Fruit fly (Drosophila melanogaster): Measurements from ENCODE around the gene GATAd.

Gene GATAd

dm6 chr2L:10299077-10299809 is 34.3 kb upstream of the GATAd start (continued):
- TF ChIP-seq CG17186 (GFP tag; optimal IDR thresholded peaks at IDR 0.05) (no peak), CG14667 (GFP tag; IDR thresholded peaks at IDR 0.05) (no peak), usp (GFP tag; optimal IDR thresholded peaks at IDR 0.05) (no peak), rib (GFP tag; IDR thresholded peaks at IDR 0.05) (no peak), eve (GFP tag; optimal IDR thresholded peaks at IDR 0.05) (peak in 1 of 2 experiments; percentile 41), Trl (optimal IDR thresholded peaks at IDR 0.05) (no peak), Trl (GFP tag; optimal IDR thresholded peaks at IDR 0.05) (no peak), CG3726 (GFP tag; IDR thresholded peaks at IDR 0.05) (no peak), BtbVII (GFP tag; optimal IDR thresholded peaks at IDR 0.05) (no peak), shn (GFP tag; optimal IDR thresholded peaks at IDR 0.05) (no peak), Rfx (GFP tag; IDR thresholded peaks at IDR 0.05) (no peak), emc (GFP tag; optimal IDR thresholded peaks at IDR 0.05) (no peak), CG8089 (GFP tag; optimal IDR thresholded peaks at IDR 0.05) (no peak), chinmo (GFP tag; IDR thresholded peaks at IDR 0.05; ENCODE audit: partially characterized antibody) (no peak), zfh1 (GFP tag; IDR thresholded peaks at IDR 0.05) (no peak), kah (GFP tag; optimal IDR thresholded peaks at IDR 0.05) (no peak), CG11085 (GFP tag; IDR thresholded peaks at IDR 0.05) (no peak), CG10959 (GFP tag; IDR thresholded peaks at IDR 0.05) (no peak), CG17359 (tag; optimal IDR thresholded peaks at IDR 0.05) (peak; percentile 16), kay (GFP tag; optimal IDR thresholded peaks at IDR 0.05) (no peak), CG6254 (GFP tag; optimal IDR thresholded peaks at IDR 0.05) (no peak), klu (GFP tag; IDR thresholded peaks at IDR 0.05) (no peak), cwo (GFP tag; optimal IDR thresholded peaks at IDR 0.05) (no peak), btn (GFP tag; optimal IDR thresholded peaks at IDR 0.05) (no peak), Sry-δ (GFP tag; optimal IDR thresholded peaks at IDR 0.05) (no peak), h (optimal IDR thresholded peaks at IDR 0.05) (no peak), CG4820 (GFP tag; optimal IDR thresholded peaks at IDR 0.05) (no peak), CG12942 (GFP tag; optimal IDR thresholded peaks at IDR 0.05) (no peak), HHEX (GFP tag; optimal IDR thresholded peaks at IDR 0.05) (no peak), unpg (GFP tag; optimal IDR thresholded peaks at IDR 0.05) (peak; percentile 30), CG7987 (GFP tag; optimal IDR thresholded peaks at IDR 0.05) (no peak), jing (GFP tag; optimal IDR thresholded peaks at IDR 0.05) (no peak), caup (GFP tag; optimal IDR thresholded peaks at IDR 0.05; ENCODE audit: severe bottlenecking) (no peak), vvl (GFP tag; IDR thresholded peaks at IDR 0.05) (peak; percentile 17; the same call in 1 of the 2 replicates), CG10979 (tag; optimal IDR thresholded peaks at IDR 0.05) (peak; percentile 29), CG6175 (GFP tag; IDR thresholded peaks at IDR 0.05) (no peak), Nf-YB (GFP tag; optimal IDR thresholded peaks at IDR 0.05) (no peak), ssp (GFP tag; IDR thresholded peaks at IDR 0.05) (no peak), az2 (GFP tag; optimal IDR thresholded peaks at IDR 0.05) (no peak), D19B (GFP tag; optimal IDR thresholded peaks at IDR 0.05) (peak; percentile 40), esg (GFP tag; conservative IDR thresholded peaks at IDR 0.05) (no peak), maf-S (GFP tag; optimal IDR thresholded peaks at IDR 0.05) (no peak), sug (tag; optimal IDR thresholded peaks at IDR 0.05) (no peak), org-1 (GFP tag; optimal IDR thresholded peaks at IDR 0.05) (no peak), CG3995 (GFP tag; optimal IDR thresholded peaks at IDR 0.05) (no peak), phol (tag; optimal IDR thresholded peaks at IDR 0.05) (peak; percentile 5), Bgb (GFP tag; IDR thresholded peaks at IDR 0.05; ENCODE audit: partially characterized antibody) (no peak), NfI (GFP tag; optimal IDR thresholded peaks at IDR 0.05) (no peak), CG4282 (GFP tag; optimal IDR thresholded peaks at IDR 0.05) (no peak), Nf-YC (tag; optimal IDR thresholded peaks at IDR 0.05) (no peak), tap (tag; optimal IDR thresholded peaks at IDR 0.05) (peak; percentile 6), dimm (GFP tag; IDR thresholded peaks at IDR 0.05) (no peak)

Data from whole organism, embryonic.